Worm (Caenorhabditis elegans) whole organism, L1 larva: ENCODE results near the gene Y54H5A.2.

Experiments used
- C34B4.2 ChIP-seq: sonication (generic microtip); optimal IDR thresholded peaks from 2 replicates; lab custom pipeline; 2017; ENCODE audit warnings: mild to moderate bottlenecking, missing genetic modification characterization, missing compliant biosample characterization
- F16B12.6 ChIP-seq: fragments of 150-350 bp; optimal IDR thresholded peaks from 2 replicates; lab custom pipeline; 2014; ENCODE audit warnings: missing biosample characterization, missing genetic modification characterization
- Y116A8C.19 ChIP-seq: sonication (generic microtip); optimal IDR thresholded peaks from 2 replicates; lab custom pipeline; 2016; ENCODE audit warnings: missing compliant biosample characterization, missing genetic modification characterization, borderline replicate concordance
- aha-1 ChIP-seq: fragments of 150-350 bp; optimal IDR thresholded peaks from 2 replicates; lab custom pipeline; 2014; ENCODE audit warnings: missing biosample characterization, missing genetic modification characterization
- ceh-82 ChIP-seq, 3 experiments: fragments of 150-350 bp in 1 of 3; sonication (generic microtip) in 2 of 3; optimal IDR thresholded peaks; 2 replicates each; lab custom pipeline; 2014 to 2017; ENCODE audit warnings: missing biosample characterization in 3 of 3, missing genetic modification characterization in 3 of 3
- ceh-88 ChIP-seq: fragments of 200-800 bp; sonication (Bioruptor generic); IDR thresholded peaks from 2 replicates; pipeline ENCODE4 v1.3.6; 2022; ENCODE audit warnings: missing genetic modification characterization, missing compliant biosample characterization
- ceh-90 ChIP-seq: sonication (generic microtip); optimal IDR thresholded peaks from 2 replicates; lab custom pipeline; 2016; ENCODE audit warnings: missing genetic modification characterization, missing compliant biosample characterization
- dpl-1 ChIP-seq, 3 experiments: fragments of 150-350 bp in 2 of 3; sonication (generic microtip) in 1 of 3; optimal IDR thresholded peaks; 2 replicates each; lab custom pipeline; 2014 to 2017; ENCODE audit warnings: missing biosample characterization in 3 of 3, missing genetic modification characterization in 3 of 3, missing genetic modification reagents in 3 of 3
- efl-1 ChIP-seq, 4 experiments: fragments of 150-350 bp; optimal IDR thresholded peaks in 3 of 4; peaks in 1 of 4; 1 replicate in 1 of 4; 2 replicates in 3 of 4; lab custom pipeline; 2014; ENCODE audit warnings: missing biosample characterization in 2 of 4, missing genetic modification characterization in 2 of 4, missing genetic modification reagents in 2 of 4
- efl-3 ChIP-seq: fragments of 200-800 bp; sonication (Bioruptor generic); optimal IDR thresholded peaks from 2 replicates; lab custom pipeline; 2018; ENCODE audit warnings: mild to moderate bottlenecking, missing genetic modification characterization, missing compliant biosample characterization
- egl-13 ChIP-seq: sonication (generic microtip); optimal IDR thresholded peaks from 2 replicates; lab custom pipeline; 2016; ENCODE audit warnings: missing genotype, missing genetic modification reagents, missing genetic modification characterization, missing compliant biosample characterization
- elt-3 ChIP-seq, 6 experiments: fragments of 150-350 bp in 1 of 6; sonication (generic microtip); optimal IDR thresholded peaks; 2 replicates each; lab custom pipeline; 2017 to 2018; ENCODE audit warnings: missing biosample characterization in 6 of 6, missing genetic modification characterization in 6 of 6, inconsistent platforms in 1 of 6
- ets-5 ChIP-seq: fragments of 200-800 bp; sonication (Bioruptor generic); IDR thresholded peaks from 2 replicates; pipeline ENCODE4 v1.3.6; 2022; ENCODE audit warnings: missing genetic modification characterization, missing compliant biosample characterization
- fkh-8 ChIP-seq: sonication (generic microtip); optimal IDR thresholded peaks from 2 replicates; lab custom pipeline; 2016; ENCODE audit warnings: mild to moderate bottlenecking, missing genetic modification characterization, missing compliant biosample characterization
- grh-1 ChIP-seq: fragments of 200-800 bp; sonication (Bioruptor generic); IDR thresholded peaks from 2 replicates; pipeline ENCODE4 v1.3.6; 2022; ENCODE audit warnings: missing genetic modification reagents, missing genetic modification characterization, missing compliant biosample characterization
- hpl-2 ChIP-seq: fragments of 150-350 bp; optimal IDR thresholded peaks from 2 replicates; lab custom pipeline; 2014; ENCODE audit warnings: missing biosample characterization, missing genetic modification reagents, missing genetic modification characterization
- lin-14 ChIP-seq: fragments of 200-800 bp; sonication (Bioruptor generic); optimal IDR thresholded peaks from 2 replicates; lab custom pipeline; 2018; ENCODE audit warnings: mild to moderate bottlenecking, missing genetic modification characterization, moderate library complexity, missing compliant biosample characterization
- lin-35 ChIP-seq, 2 experiments: fragments of 150-350 bp; optimal IDR thresholded peaks; 2 replicates each; lab custom pipeline; 2014; ENCODE audit warnings: missing biosample characterization in 2 of 2, missing genetic modification characterization in 2 of 2, missing genetic modification reagents in 2 of 2
- lin-39 ChIP-seq: fragments of 150-350 bp; optimal IDR thresholded peaks from 2 replicates; lab custom pipeline; 2014; ENCODE audit warnings: missing biosample characterization, missing genetic modification reagents, missing genetic modification characterization
- lir-3 ChIP-seq: sonication (generic microtip); optimal IDR thresholded peaks from 2 replicates; lab custom pipeline; 2016; ENCODE audit warnings: mild to moderate bottlenecking, missing genetic modification characterization, moderate library complexity, missing compliant biosample characterization; ENCODE audit not compliant: poor library complexity
- lsy-2 ChIP-seq, 2 experiments: fragments of 150-350 bp; optimal IDR thresholded peaks; 2 replicates each; lab custom pipeline; 2014; ENCODE audit warnings: missing biosample characterization in 2 of 2, missing genetic modification characterization in 2 of 2
- mdl-1 ChIP-seq, 2 experiments: fragments of 150-350 bp; optimal IDR thresholded peaks; 2 replicates each; lab custom pipeline; 2014 to 2017; ENCODE audit warnings: missing biosample characterization in 2 of 2, missing genetic modification characterization in 2 of 2, inconsistent platforms in 1 of 2
- mef-2 ChIP-seq: fragments of 150-350 bp; optimal IDR thresholded peaks from 2 replicates; lab custom pipeline; 2014; ENCODE audit warnings: missing biosample characterization, missing genetic modification characterization
- nhr-28 ChIP-seq: fragments of 150-350 bp; optimal IDR thresholded peaks from 2 replicates; lab custom pipeline; 2014; ENCODE audit warnings: missing biosample characterization, missing genetic modification characterization
- nhr-71 ChIP-seq: sonication (generic microtip); optimal IDR thresholded peaks from 2 replicates; lab custom pipeline; 2016; ENCODE audit warnings: mild to moderate bottlenecking, missing genetic modification characterization, moderate library complexity, missing compliant biosample characterization
- nhr-77 ChIP-seq: fragments of 150-350 bp; optimal IDR thresholded peaks from 2 replicates; lab custom pipeline; 2014; ENCODE audit warnings: missing biosample characterization, missing genetic modification characterization
- nhr-85 ChIP-seq: sonication (generic microtip); peaks from one replicate; lab custom pipeline; 2016; ENCODE audit warnings: missing genetic modification characterization, inconsistent platforms, missing compliant biosample characterization
- pax-3 ChIP-seq: fragments of 200-800 bp; sonication (Bioruptor generic); optimal IDR thresholded peaks from 2 replicates; lab custom pipeline; 2018; ENCODE audit warnings: mild to moderate bottlenecking, missing genetic modification characterization, moderate library complexity, missing compliant biosample characterization
- rnt-1 ChIP-seq: sonication (generic microtip); optimal IDR thresholded peaks from 2 replicates; lab custom pipeline; 2016; ENCODE audit warnings: mild to moderate bottlenecking, missing genetic modification characterization, moderate library complexity, missing compliant biosample characterization
- snu-23 ChIP-seq: sonication (generic microtip); optimal IDR thresholded peaks from 2 replicates; lab custom pipeline; 2016; ENCODE audit warnings: missing genetic modification characterization, missing compliant biosample characterization
- tbx-2 ChIP-seq: sonication (generic microtip); optimal IDR thresholded peaks from 2 replicates; lab custom pipeline; 2016; ENCODE audit warnings: missing genetic modification characterization, missing compliant biosample characterization
- vab-15 ChIP-seq: sonication (generic microtip); optimal IDR thresholded peaks from 2 replicates; lab custom pipeline; 2017; ENCODE audit warnings: missing genotype, mild to moderate bottlenecking, missing genetic modification characterization, missing compliant biosample characterization
- xbp-1 ChIP-seq: sonication (generic microtip); optimal IDR thresholded peaks from 2 replicates; lab custom pipeline; 2016; ENCODE audit warnings: missing genetic modification characterization, missing compliant biosample characterization

Gene Y54H5A.2

ce11 chrIII:5134506-5134905 lies 14.9 kb downstream of the Y54H5A.2 start:
- no peak for TF ChIP-seq vab-15
- no peak for TF ChIP-seq efl-1 (optimal IDR thresholded peaks at IDR 0.05; lab: Kevin White, UChicago)
- TF ChIP-seq efl-1 (GFP tag; optimal IDR thresholded peaks at IDR 0.05 in 1 of 2; lab: Kevin White, UChicago): peak in 1 of 2 experiments; percentile 46
- TF ChIP-seq elt-3 (tag; optimal IDR thresholded peaks at IDR 0.05; lab: Kevin White, UChicago): no peak
- TF ChIP-seq egl-13 (tag; lab: Kevin White, UChicago): no peak
- peak; percentile 20 for TF ChIP-seq rnt-1 (tag; lab: Kevin White, UChicago)
- TF ChIP-seq nhr-71 (tag; lab: Kevin White, UChicago): no peak
- TF ChIP-seq lsy-2 (tag; optimal IDR thresholded peaks at IDR 0.05; lab: Kevin White, UChicago): peak in 1 of 2 experiments; percentile 60
- no peak for TF ChIP-seq ets-5 (GFP tag; lab: Robert Waterston, UW)
- peak; percentile 76 for TF ChIP-seq tbx-2
- no peak for TF ChIP-seq fkh-8 (tag; lab: Kevin White, UChicago)
- no peak for TF ChIP-seq ceh-82 (tag; optimal IDR thresholded peaks at IDR 0.05; lab: Kevin White, UChicago)
- TF ChIP-seq ceh-90: no peak

- TF ChIP-seq aha-1 (tag; lab: Kevin White, UChicago): no peak
- TF ChIP-seq dpl-1 (GFP tag; optimal IDR thresholded peaks at IDR 0.05; lab: Kevin White, UChicago): no peak
- TF ChIP-seq lin-35 (GFP tag; optimal IDR thresholded peaks at IDR 0.05; lab: Kevin White, UChicago): no peak
- TF ChIP-seq F16B12.6: no peak
- TF ChIP-seq lir-3: no peak
- TF ChIP-seq ets-5 (GFP tag; lab: Robert Waterston, UW): no peak
Measured at ce11 chrIII:5130654-5131053, 18.7 kb downstream of the Y54H5A.2 start.

- TF ChIP-seq nhr-71 (tag; lab: Kevin White, UChicago): peak; percentile 17
- TF ChIP-seq nhr-77 (tag; lab: Kevin White, UChicago): peak; percentile 64
- TF ChIP-seq lin-14 (GFP tag; lab: Kevin White, UChicago): peak; percentile 26
- peak; percentile 100 for TF ChIP-seq tbx-2
- TF ChIP-seq Y116A8C.19 (tag; lab: Kevin White, UChicago): no peak
- peak in 1 of 3 experiments; percentile 28 for TF ChIP-seq ceh-82 (tag; optimal IDR thresholded peaks at IDR 0.05; lab: Kevin White, UChicago)
- TF ChIP-seq xbp-1: no peak
- TF ChIP-seq lsy-2 (tag; optimal IDR thresholded peaks at IDR 0.05; lab: Kevin White, UChicago): peak in 1 of 2 experiments; percentile 23
Measured at ce11 chrIII:5129261-5129660, 20.1 kb downstream of the Y54H5A.2 start.

ce11 chrIII:5126988-5127387 lies 22.4 kb downstream of the Y54H5A.2 start:
- TF ChIP-seq lin-39 (tag; lab: Kevin White, UChicago): no peak
- TF ChIP-seq vab-15: no peak
- TF ChIP-seq efl-3 (GFP tag; lab: Kevin White, UChicago): no peak
- no peak for TF ChIP-seq pax-3 (tag; lab: Kevin White, UChicago)
- TF ChIP-seq ets-5 (GFP tag; lab: Robert Waterston, UW): 0 out of 2 replicates have a peak, but pooled peaks have one; percentile 28
- no peak for TF ChIP-seq C34B4.2
- peak; percentile 39 for TF ChIP-seq tbx-2
- no peak for TF ChIP-seq nhr-71 (tag; lab: Kevin White, UChicago)
- no peak for TF ChIP-seq mef-2
- peak; percentile 75 for TF ChIP-seq nhr-85 (tag; lab: Kevin White, UChicago)
- no peak for TF ChIP-seq nhr-28 (tag; lab: Kevin White, UChicago)
- TF ChIP-seq xbp-1: no peak
- TF ChIP-seq grh-1 (GFP tag; lab: Robert Waterston, UW): no peak
- no peak for TF ChIP-seq ceh-88
- no peak for TF ChIP-seq mdl-1 (tag; optimal IDR thresholded peaks at IDR 0.05; lab: Kevin White, UChicago)

ce11 chrIII:5125759-5126158 lies 23.6 kb downstream of the Y54H5A.2 start:
- TF ChIP-seq aha-1 (tag; lab: Kevin White, UChicago): no peak
- peak; percentile 92 for TF ChIP-seq tbx-2
- no peak for TF ChIP-seq snu-23 (GFP tag; lab: Kevin White, UChicago)
- TF ChIP-seq hpl-2 (GFP tag; lab: Kevin White, UChicago): no peak
- TF ChIP-seq ceh-82 (tag; optimal IDR thresholded peaks at IDR 0.05; lab: Kevin White, UChicago): no peak
- no peak for TF ChIP-seq rnt-1 (tag; lab: Kevin White, UChicago)
- no peak for TF ChIP-seq elt-3 (tag; optimal IDR thresholded peaks at IDR 0.05; lab: Kevin White, UChicago)
